Worm (Caenorhabditis elegans) whole organism, L1 larva: ENCODE results near the gene hpo-28.

ENCODE experiments used
- C04F5.9 ChIP-seq: sonication (generic microtip); optimal IDR thresholded peaks from 2 replicates; lab custom pipeline; 2016; ENCODE audit warnings: missing genetic modification characterization, missing compliant biosample characterization
- C16A3.4 ChIP-seq: fragments of 150-350 bp; optimal IDR thresholded peaks from 2 replicates; lab custom pipeline; 2014; ENCODE audit warnings: missing biosample characterization, missing genetic modification characterization
- ama-1 ChIP-seq: fragments of 150-350 bp; optimal IDR thresholded peaks from 2 replicates; lab custom pipeline; 2014
- blmp-1 ChIP-seq: fragments of 150-350 bp; optimal IDR thresholded peaks from 2 replicates; lab custom pipeline; 2014; ENCODE audit warnings: missing biosample characterization, missing genetic modification characterization
- ceh-63 ChIP-seq: fragments of 200-800 bp; sonication (Bioruptor generic); optimal IDR thresholded peaks from 2 replicates; lab custom pipeline; 2018; ENCODE audit warnings: mild to moderate bottlenecking, missing genetic modification characterization, missing compliant biosample characterization
- ceh-8 ChIP-seq: fragments of 200-800 bp; sonication (Bioruptor generic); optimal IDR thresholded peaks from 2 replicates; lab custom pipeline; 2018; ENCODE audit warnings: mild to moderate bottlenecking, missing genetic modification characterization, moderate library complexity, missing compliant biosample characterization
- ceh-82 ChIP-seq, 3 experiments: fragments of 150-350 bp in 1 of 3; sonication (generic microtip) in 2 of 3; optimal IDR thresholded peaks; 2 replicates each; lab custom pipeline; 2014 to 2017; ENCODE audit warnings: missing biosample characterization in 3 of 3, missing genetic modification characterization in 3 of 3
- ceh-88 ChIP-seq: fragments of 200-800 bp; sonication (Bioruptor generic); IDR thresholded peaks from 2 replicates; pipeline ENCODE4 v1.3.6; 2022; ENCODE audit warnings: missing genetic modification characterization, missing compliant biosample characterization
- ceh-90 ChIP-seq: sonication (generic microtip); optimal IDR thresholded peaks from 2 replicates; lab custom pipeline; 2016; ENCODE audit warnings: missing genetic modification characterization, missing compliant biosample characterization
- ces-1 ChIP-seq: fragments of 150-350 bp; optimal IDR thresholded peaks from 2 replicates; lab custom pipeline; 2014; ENCODE audit warnings: missing biosample characterization, missing genetic modification reagents, missing genetic modification characterization
- efl-1 ChIP-seq, 4 experiments: fragments of 150-350 bp; optimal IDR thresholded peaks in 3 of 4; peaks in 1 of 4; 1 replicate in 1 of 4; 2 replicates in 3 of 4; lab custom pipeline; 2014; ENCODE audit warnings: missing biosample characterization in 2 of 4, missing genetic modification characterization in 2 of 4, missing genetic modification reagents in 2 of 4
- efl-3 ChIP-seq: fragments of 200-800 bp; sonication (Bioruptor generic); optimal IDR thresholded peaks from 2 replicates; lab custom pipeline; 2018; ENCODE audit warnings: mild to moderate bottlenecking, missing genetic modification characterization, missing compliant biosample characterization
- egl-13 ChIP-seq: sonication (generic microtip); optimal IDR thresholded peaks from 2 replicates; lab custom pipeline; 2016; ENCODE audit warnings: missing genotype, missing genetic modification reagents, missing genetic modification characterization, missing compliant biosample characterization
- elt-2 ChIP-seq: sonication (generic microtip); optimal IDR thresholded peaks from 2 replicates; lab custom pipeline; 2016; ENCODE audit warnings: missing genetic modification characterization, mild to moderate bottlenecking, inconsistent platforms, missing compliant biosample characterization, missing genetic modification reagents
- ets-5 ChIP-seq: fragments of 200-800 bp; sonication (Bioruptor generic); IDR thresholded peaks from 2 replicates; pipeline ENCODE4 v1.3.6; 2022; ENCODE audit warnings: missing genetic modification characterization, missing compliant biosample characterization
- fkh-10 ChIP-seq: sonication (generic microtip); optimal IDR thresholded peaks from 2 replicates; lab custom pipeline; 2017; ENCODE audit warnings: missing biosample characterization, missing genetic modification reagents, missing genetic modification characterization
- fkh-8 ChIP-seq: sonication (generic microtip); optimal IDR thresholded peaks from 2 replicates; lab custom pipeline; 2016; ENCODE audit warnings: mild to moderate bottlenecking, missing genetic modification characterization, missing compliant biosample characterization
- fos-1 ChIP-seq: fragments of 150-350 bp; optimal IDR thresholded peaks from 2 replicates; lab custom pipeline; 2014; ENCODE audit warnings: missing biosample characterization, missing genetic modification characterization
- grh-1 ChIP-seq: fragments of 200-800 bp; sonication (Bioruptor generic); IDR thresholded peaks from 2 replicates; pipeline ENCODE4 v1.3.6; 2022; ENCODE audit warnings: missing genetic modification reagents, missing genetic modification characterization, missing compliant biosample characterization
- hlh-17 ChIP-seq: fragments of 200-800 bp; sonication (Bioruptor generic); optimal IDR thresholded peaks from 2 replicates; lab custom pipeline; 2018; ENCODE audit warnings: missing genetic modification characterization, mild to moderate bottlenecking, missing compliant biosample characterization, moderate library complexity, borderline replicate concordance
- hpl-2 ChIP-seq: fragments of 150-350 bp; optimal IDR thresholded peaks from 2 replicates; lab custom pipeline; 2014; ENCODE audit warnings: missing biosample characterization, missing genetic modification reagents, missing genetic modification characterization
- irx-1 ChIP-seq: sonication (generic microtip); optimal IDR thresholded peaks from 2 replicates; lab custom pipeline; 2016; ENCODE audit warnings: missing genetic modification characterization, missing compliant biosample characterization
- isw-1 ChIP-seq: fragments of 200-800 bp; sonication (Bioruptor generic); IDR thresholded peaks from 2 replicates; pipeline ENCODE4 v1.3.6; 2022; ENCODE audit warnings: missing genetic modification characterization, missing compliant biosample characterization
- jun-1 ChIP-seq: fragments of 150-350 bp; optimal IDR thresholded peaks from 2 replicates; lab custom pipeline; 2014; ENCODE audit warnings: missing biosample characterization, missing genetic modification reagents, missing genetic modification characterization
- lin-14 ChIP-seq: fragments of 200-800 bp; sonication (Bioruptor generic); optimal IDR thresholded peaks from 2 replicates; lab custom pipeline; 2018; ENCODE audit warnings: mild to moderate bottlenecking, missing genetic modification characterization, moderate library complexity, missing compliant biosample characterization
- lin-15B ChIP-seq: fragments of 150-350 bp; sonication (generic microtip); optimal IDR thresholded peaks from 3 replicates; lab custom pipeline; 2014; ENCODE audit warnings: missing biosample characterization, missing genetic modification characterization
- lin-35 ChIP-seq, 2 experiments: fragments of 150-350 bp; optimal IDR thresholded peaks; 2 replicates each; lab custom pipeline; 2014; ENCODE audit warnings: missing biosample characterization in 2 of 2, missing genetic modification characterization in 2 of 2, missing genetic modification reagents in 2 of 2
- mab-9 ChIP-seq: fragments of 200-800 bp; sonication (Bioruptor generic); IDR thresholded peaks from 2 replicates; pipeline ENCODE4 v1.3.6; 2022; ENCODE audit warnings: missing genetic modification reagents, missing genetic modification characterization, missing compliant biosample characterization
- nhr-19 ChIP-seq: fragments of 200-800 bp; sonication (Bioruptor generic); conservative IDR thresholded peaks from 2 replicates; pipeline ENCODE4 v1.3.6; 2022; ENCODE audit warnings: missing genetic modification characterization, missing compliant biosample characterization
- nhr-20 ChIP-seq: sonication (generic microtip); optimal IDR thresholded peaks from 2 replicates; lab custom pipeline; 2016; ENCODE audit warnings: mild to moderate bottlenecking, missing genetic modification characterization, missing compliant biosample characterization
- nhr-28 ChIP-seq: fragments of 150-350 bp; optimal IDR thresholded peaks from 2 replicates; lab custom pipeline; 2014; ENCODE audit warnings: missing biosample characterization, missing genetic modification characterization
- nhr-47 ChIP-seq: sonication (generic microtip); optimal IDR thresholded peaks from 2 replicates; lab custom pipeline; 2016; ENCODE audit warnings: mild to moderate bottlenecking, missing genetic modification characterization, moderate library complexity, missing compliant biosample characterization
- nhr-76 ChIP-seq: sonication (generic microtip); optimal IDR thresholded peaks from 2 replicates; lab custom pipeline; 2017; ENCODE audit warnings: missing biosample characterization, missing genetic modification characterization
- nhr-77 ChIP-seq: fragments of 150-350 bp; optimal IDR thresholded peaks from 2 replicates; lab custom pipeline; 2014; ENCODE audit warnings: missing biosample characterization, missing genetic modification characterization
- pax-3 ChIP-seq: fragments of 200-800 bp; sonication (Bioruptor generic); optimal IDR thresholded peaks from 2 replicates; lab custom pipeline; 2018; ENCODE audit warnings: mild to moderate bottlenecking, missing genetic modification characterization, moderate library complexity, missing compliant biosample characterization
- pqm-1 ChIP-seq: sonication (generic microtip); optimal IDR thresholded peaks from 3 replicates; lab custom pipeline; 2017; ENCODE audit warnings: missing biosample characterization, missing genetic modification characterization
- rnt-1 ChIP-seq: sonication (generic microtip); optimal IDR thresholded peaks from 2 replicates; lab custom pipeline; 2016; ENCODE audit warnings: mild to moderate bottlenecking, missing genetic modification characterization, moderate library complexity, missing compliant biosample characterization
- snpc-4 ChIP-seq: fragments of 150-350 bp; optimal IDR thresholded peaks from 2 replicates; lab custom pipeline; 2014; ENCODE audit warnings: missing biosample characterization, missing genetic modification characterization
- snu-23 ChIP-seq: sonication (generic microtip); optimal IDR thresholded peaks from 2 replicates; lab custom pipeline; 2016; ENCODE audit warnings: missing genetic modification characterization, missing compliant biosample characterization
- sox-4 ChIP-seq: sonication (generic microtip); optimal IDR thresholded peaks from 2 replicates; lab custom pipeline; 2016; ENCODE audit warnings: missing genetic modification characterization, missing compliant biosample characterization
- sptf-1 ChIP-seq: fragments of 150-350 bp; optimal IDR thresholded peaks from 2 replicates; lab custom pipeline; 2014; ENCODE audit warnings: missing biosample characterization, missing genetic modification characterization
- sup-37 ChIP-seq: fragments of 200-800 bp; sonication (Bioruptor generic); optimal IDR thresholded peaks from 2 replicates; lab custom pipeline; 2018; ENCODE audit warnings: mild to moderate bottlenecking, missing genetic modification characterization, missing compliant biosample characterization
- tbx-2 ChIP-seq: sonication (generic microtip); optimal IDR thresholded peaks from 2 replicates; lab custom pipeline; 2016; ENCODE audit warnings: missing genetic modification characterization, missing compliant biosample characterization
- unc-130 ChIP-seq: fragments of 150-350 bp; optimal IDR thresholded peaks from 2 replicates; lab custom pipeline; 2017; ENCODE audit warnings: missing biosample characterization, missing genetic modification characterization, inconsistent platforms
- unc-30 ChIP-seq: sonication (generic microtip); optimal IDR thresholded peaks from 2 replicates; lab custom pipeline; 2017; ENCODE audit warnings: missing biosample characterization, missing genetic modification characterization
- unc-62 ChIP-seq: fragments of 150-350 bp; optimal IDR thresholded peaks from 2 replicates; lab custom pipeline; 2014; ENCODE audit warnings: missing biosample characterization, missing genetic modification reagents, missing genetic modification characterization
- unc-98 ChIP-seq: fragments of 200-800 bp; sonication (Bioruptor generic); IDR thresholded peaks from 2 replicates; pipeline ENCODE4 v1.3.6; 2022; ENCODE audit warnings: missing genetic modification characterization, missing compliant biosample characterization
- xbp-1 ChIP-seq: sonication (generic microtip); optimal IDR thresholded peaks from 2 replicates; lab custom pipeline; 2016; ENCODE audit warnings: missing genetic modification characterization, missing compliant biosample characterization
- zip-4 ChIP-seq: fragments of 200-800 bp; sonication (Bioruptor generic); optimal IDR thresholded peaks from 2 replicates; lab custom pipeline; 2018; ENCODE audit warnings: mild to moderate bottlenecking, missing genetic modification characterization, moderate library complexity, missing compliant biosample characterization

The hpo-28 gene

ce11 chrIII:5697266-5697665, 11.9 kb downstream of the hpo-28 start, which contains the start of gene B0336.7:
B0336.7 (minus strand) TSS chrIII:5697366.
- TF ChIP-seq ces-1 (no peak), ets-5 (no peak), irx-1 (tag; lab: Kevin White, UChicago) (no peak), grh-1 (GFP tag; lab: Robert Waterston, UW) (no peak), fkh-10 (GFP tag; lab: Kevin White, UChicago) (no peak), sup-37 (GFP tag; lab: Kevin White, UChicago) (no peak), C16A3.4 (no peak), nhr-77 (tag; lab: Kevin White, UChicago) (no peak), nhr-20 (tag; lab: Kevin White, UChicago) (no peak), lin-14 (GFP tag; lab: Kevin White, UChicago) (no peak), efl-3 (GFP tag; lab: Kevin White, UChicago) (no peak)

ce11 chrIII:5693736-5694135, 15.4 kb downstream of the hpo-28 start, which contains the start of gene B0336.13:
B0336.13 (plus strand) TSS chrIII:5694036.
- TF ChIP-seq blmp-1 (tag; lab: Kevin White, UChicago) (no peak), hlh-17 (no peak), ces-1 (no peak), ceh-63 (GFP tag; lab: Kevin White, UChicago) (no peak), fkh-10 (GFP tag; lab: Kevin White, UChicago) (no peak), ceh-88 (no peak), xbp-1 (no peak), ama-1 (lab: Kevin White, UChicago) (no peak), unc-62 (no peak), C04F5.9 (tag; lab: Kevin White, UChicago) (no peak), rnt-1 (tag; lab: Kevin White, UChicago) (no peak), ceh-82 (tag; optimal IDR thresholded peaks at IDR 0.05; lab: Kevin White, UChicago) (no peak)

- peak; percentile 24 for TF ChIP-seq snu-23 (GFP tag; lab: Kevin White, UChicago)
- no peak for TF ChIP-seq lin-15B (tag; lab: Kevin White, UChicago)
- no peak for TF ChIP-seq fos-1 (tag; lab: Kevin White, UChicago)
- no peak for TF ChIP-seq nhr-77 (tag; lab: Kevin White, UChicago)
- TF ChIP-seq jun-1: no peak
- no peak for TF ChIP-seq mab-9 (GFP tag; lab: Robert Waterston, UW)
- no peak for TF ChIP-seq ceh-82 (tag; optimal IDR thresholded peaks at IDR 0.05; lab: Kevin White, UChicago)
- no peak for TF ChIP-seq zip-4 (GFP tag; lab: Kevin White, UChicago)
- TF ChIP-seq nhr-76 (tag; lab: Kevin White, UChicago): no peak
- no peak for TF ChIP-seq nhr-28 (tag; lab: Kevin White, UChicago)
- no peak for TF ChIP-seq isw-1
- TF ChIP-seq pqm-1 (tag; lab: Kevin White, UChicago): no peak
- no peak for TF ChIP-seq sox-4 (tag; lab: Kevin White, UChicago)
- TF ChIP-seq sptf-1: no peak
- no peak for TF ChIP-seq fkh-8 (tag; lab: Kevin White, UChicago)
- no peak for TF ChIP-seq pax-3
- no peak for TF ChIP-seq nhr-19 (GFP tag; lab: Robert Waterston, UW)
- no peak for TF ChIP-seq nhr-20 (tag; lab: Kevin White, UChicago)
- TF ChIP-seq egl-13 (tag; lab: Kevin White, UChicago): no peak
- no peak for TF ChIP-seq C16A3.4
- no peak for TF ChIP-seq snpc-4 (tag; lab: Kevin White, UChicago)
- TF ChIP-seq lin-35 (GFP tag; optimal IDR thresholded peaks at IDR 0.05; lab: Kevin White, UChicago): peak; percentile 17 to 22
- peak; percentile 21 for TF ChIP-seq nhr-47 (tag; lab: Kevin White, UChicago)
- TF ChIP-seq unc-98 (GFP tag; lab: Robert Waterston, UW): no peak
- TF ChIP-seq efl-1 (optimal IDR thresholded peaks at IDR 0.05; lab: Kevin White, UChicago): peak; percentile 8 to 32
- TF ChIP-seq efl-1 (GFP tag; optimal IDR thresholded peaks at IDR 0.05 in 1 of 2; lab: Kevin White, UChicago): peak; percentile 3 to 83
- TF ChIP-seq ceh-8 (GFP tag; lab: Kevin White, UChicago): no peak
- TF ChIP-seq unc-62: no peak
- TF ChIP-seq ces-1: no peak
- TF ChIP-seq efl-3 (GFP tag; lab: Kevin White, UChicago): no peak
- no peak for TF ChIP-seq blmp-1 (tag; lab: Kevin White, UChicago)
- TF ChIP-seq unc-30 (tag; lab: Kevin White, UChicago): no peak
- no peak for TF ChIP-seq C04F5.9 (tag; lab: Kevin White, UChicago)
- TF ChIP-seq lin-14 (GFP tag; lab: Kevin White, UChicago): no peak
- no peak for TF ChIP-seq hpl-2 (GFP tag; lab: Kevin White, UChicago)
- TF ChIP-seq tbx-2 (tag; lab: Kevin White, UChicago): peak; percentile 2
- peak; percentile 9 for TF ChIP-seq unc-130 (tag; lab: Kevin White, UChicago)
- no peak for TF ChIP-seq ceh-90 (tag; lab: Kevin White, UChicago)
- no peak for TF ChIP-seq elt-2 (tag; lab: Kevin White, UChicago)
Measured at ce11 chrIII:5692690-5693089, 16.4 kb downstream of the hpo-28 start, which contains the start of the genes abi-1 and arle-14. abi-1 (minus strand) TSS chrIII:5692740. arle-14 (plus strand) TSS chrIII:5692906.
